Worm (Caenorhabditis elegans): Measurements from ENCODE around the gene mec-4.

Gene mec-4

ce11 chrX:16826500-16826899 is 19.6 kb upstream of the mec-4 start:
- TF ChIP-seq ceh-9 (tag; optimal IDR thresholded peaks at IDR 0.05) (no peak), ceh-31 (tag; optimal IDR thresholded peaks at IDR 0.05) (peak; percentile 58)

DNA sequence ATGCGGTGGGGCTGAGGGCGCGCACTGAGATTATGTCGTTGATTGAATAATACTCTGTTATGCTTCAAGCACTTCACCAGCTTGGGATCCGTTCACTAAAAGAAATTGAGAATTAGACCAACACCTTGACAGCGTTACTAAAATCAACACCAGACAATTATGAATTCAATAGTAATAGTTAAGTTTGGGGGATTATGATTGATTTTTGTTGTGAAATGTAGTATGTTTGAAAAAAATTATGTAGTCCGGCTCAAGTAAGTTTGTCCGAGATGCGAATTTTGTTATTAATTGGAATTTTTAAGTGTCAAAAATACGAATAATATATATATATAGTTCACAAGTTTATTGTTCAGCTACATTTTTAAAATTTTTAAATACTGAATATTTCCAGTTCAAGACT is 18.4 kb upstream of the mec-4 start, which contains the start of gene sto-5:
Gene sto-5, minus strand, starts transcription at position 101 of the 400 bp plus-strand sequence.
- TF ChIP-seq ceh-45 (GFP tag; IDR thresholded peaks at IDR 0.05) (no peak), pax-1 (tag; optimal IDR thresholded peaks at IDR 0.05) (no peak), C08G9.2 (tag; optimal IDR thresholded peaks at IDR 0.05) (no peak), sox-2 (GFP tag; IDR thresholded peaks at IDR 0.05) (no peak), hlh-6 (tag; optimal IDR thresholded peaks at IDR 0.05) (no peak), elt-4 (tag; optimal IDR thresholded peaks at IDR 0.05) (no peak), tbx-2 (tag; optimal IDR thresholded peaks at IDR 0.05) (no peak), ceh-34 (tag; optimal IDR thresholded peaks at IDR 0.05) (no peak), hlh-15 (tag; optimal IDR thresholded peaks at IDR 0.05) (no peak), pat-9 (tag; optimal IDR thresholded peaks at IDR 0.05) (no peak), lin-11 (tag; optimal IDR thresholded peaks at IDR 0.05) (no peak), ceh-19 (GFP tag; optimal IDR thresholded peaks at IDR 0.05) (no peak), dmd-4 (tag; optimal IDR thresholded peaks at IDR 0.05; ENCODE audit: borderline replicate concordance) (no peak), pros-1 (tag; optimal IDR thresholded peaks at IDR 0.05) (no peak), ama-1 (optimal IDR thresholded peaks at IDR 0.05) (no peak), hlh-13 (GFP tag; optimal IDR thresholded peaks at IDR 0.05) (no peak), F13H6.1 (tag; optimal IDR thresholded peaks at IDR 0.05) (no peak), dve-1 (tag; optimal IDR thresholded peaks at IDR 0.05) (no peak), eyg-1 (tag; optimal IDR thresholded peaks at IDR 0.05) (no peak)

DNA sequence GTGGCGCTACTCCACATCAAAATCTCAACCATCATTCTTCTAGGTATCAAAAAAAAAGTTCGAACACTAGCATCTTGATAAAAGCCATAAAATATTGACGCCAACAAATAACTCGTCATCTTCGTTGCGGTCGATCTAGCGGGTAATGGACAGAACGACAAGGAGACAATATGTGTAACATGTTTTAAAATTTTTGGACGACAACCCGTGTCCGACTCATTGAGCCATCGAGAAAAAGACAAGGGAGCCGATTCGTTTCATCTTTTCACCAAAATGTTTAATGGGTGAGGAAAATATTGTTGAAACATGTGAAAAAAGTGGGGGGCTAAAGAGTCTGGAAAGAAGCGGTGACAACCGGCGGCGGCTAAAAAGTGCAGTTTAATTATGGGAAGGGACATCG is 14.6 kb upstream of the mec-4 start:
- TF ChIP-seq hlh-15 (tag; optimal IDR thresholded peaks at IDR 0.05) (no peak), dmd-4 (tag; optimal IDR thresholded peaks at IDR 0.05; ENCODE audit: borderline replicate concordance) (no peak), hlh-30 (tag; optimal IDR thresholded peaks at IDR 0.05; ENCODE audit: insufficient read depth) (no peak), K09A11.1 (tag; optimal IDR thresholded peaks at IDR 0.05; ENCODE audit: insufficient read depth) (no peak)

DNA sequence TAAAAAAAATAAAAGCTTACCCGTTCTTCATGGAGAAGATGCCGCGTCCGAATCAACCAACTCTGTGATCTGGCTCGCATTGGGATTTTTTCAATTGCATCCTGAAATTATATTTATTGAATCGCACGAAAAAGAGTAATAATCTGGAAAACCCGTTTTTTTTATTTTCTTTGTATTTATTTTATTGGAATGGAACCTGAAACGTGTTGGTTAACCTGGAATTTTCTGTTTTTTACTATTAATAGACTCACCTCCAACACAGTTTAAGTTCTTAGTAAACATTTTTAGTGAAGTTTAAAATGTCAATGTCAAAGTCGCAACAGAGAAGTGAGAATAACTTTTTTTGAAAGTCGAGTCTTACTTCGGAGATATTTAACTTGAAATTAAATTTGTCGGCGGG is 11.4 kb upstream of the mec-4 start:
- TF ChIP-seq elt-4 (tag; optimal IDR thresholded peaks at IDR 0.05) (no peak), ceh-45 (GFP tag; IDR thresholded peaks at IDR 0.05) (no peak), pros-1 (tag; optimal IDR thresholded peaks at IDR 0.05) (no peak), npax-4 (tag; optimal IDR thresholded peaks at IDR 0.05) (no peak), ceh-19 (GFP tag; optimal IDR thresholded peaks at IDR 0.05) (no peak), ahr-1 (tag; optimal IDR thresholded peaks at IDR 0.05) (no peak), hlh-8 (tag; optimal IDR thresholded peaks at IDR 0.05) (no peak), elt-2 (tag; optimal IDR thresholded peaks at IDR 0.05) (no peak), fkh-10 (GFP tag; optimal IDR thresholded peaks at IDR 0.05) (no peak), mec-3 (tag; optimal IDR thresholded peaks at IDR 0.05; ENCODE audit: borderline replicate concordance) (no peak)

DNA sequence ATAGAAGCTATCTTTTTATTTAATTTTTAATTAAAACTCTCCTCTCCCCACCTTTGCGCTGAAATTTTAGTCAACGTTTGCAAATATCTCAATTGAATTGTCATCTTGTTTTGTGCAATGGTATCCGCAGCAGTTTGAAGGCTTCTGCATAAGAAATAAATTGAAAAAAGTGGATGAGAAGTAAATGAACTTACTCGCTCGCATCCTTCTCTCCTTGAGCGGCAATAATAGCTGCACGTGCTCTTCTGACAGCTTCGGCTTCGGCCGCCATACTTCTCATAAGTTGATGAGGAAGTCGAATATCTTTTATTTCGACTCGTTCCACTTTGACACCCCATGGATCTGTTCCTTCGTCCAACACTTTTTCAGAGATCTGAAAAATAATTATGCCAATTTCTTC is 9.9 kb upstream of the mec-4 start:
- TF ChIP-seq unc-42 (tag; optimal IDR thresholded peaks at IDR 0.05) (peak; percentile 84), ceh-31 (tag; optimal IDR thresholded peaks at IDR 0.05) (no peak)

- no peak for TF ChIP-seq dve-1 (tag; optimal IDR thresholded peaks at IDR 0.05)
- no peak for TF ChIP-seq lim-6 (tag; optimal IDR thresholded peaks at IDR 0.05)
- peak; percentile 88 for TF ChIP-seq hlh-30 (tag; optimal IDR thresholded peaks at IDR 0.05; ENCODE audit: insufficient read depth)
- TF ChIP-seq hlh-8 (tag; optimal IDR thresholded peaks at IDR 0.05) = peak; percentile 22
- TF ChIP-seq nfya-1 (tag; optimal IDR thresholded peaks at IDR 0.05) = no peak
- TF ChIP-seq unc-55 (GFP tag; optimal IDR thresholded peaks at IDR 0.05) = peak; percentile 83
- no peak for TF ChIP-seq nhr-11 (tag; optimal IDR thresholded peaks at IDR 0.05)
Observed at ce11 chrX:16815508-16815907, 8.6 kb upstream of the mec-4 start.
